3 fruit fly cellular contexts compared by ENCODE assay signal in the genomic region with DNA sequence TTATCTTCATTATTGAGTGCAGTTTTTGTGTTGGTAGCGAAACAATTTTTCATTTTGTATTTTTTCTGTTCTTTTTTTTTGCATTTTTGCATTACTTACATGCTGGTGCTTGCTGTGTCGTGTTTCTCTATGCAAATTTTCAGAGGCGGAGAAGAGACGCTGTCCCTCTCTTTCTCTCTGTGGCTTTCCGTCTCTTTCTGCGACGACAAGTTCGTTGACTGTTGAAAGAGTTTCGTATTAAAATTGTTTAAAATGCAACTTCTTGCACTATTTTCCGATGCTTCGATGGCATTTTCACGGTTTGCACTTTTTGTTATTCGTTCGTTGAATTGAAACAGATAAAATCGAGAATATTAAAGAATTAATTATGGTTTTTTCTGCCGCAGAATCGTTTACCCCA.
TF ChIP-seq lines count a peak whose summit lies in the region.

No protein-coding gene starts in this region.

TF ChIP-seq in whole organism, adult, 20 proteins besides CTCF, POLR2A, EP300 and RAD21:
- TF ChIP-seq pad (GFP tag; optimal IDR thresholded peaks at IDR 0.05; lab: Kevin White, UChicago) (no peak), tj (GFP tag; optimal IDR thresholded peaks at IDR 0.05; lab: Kevin White, UChicago) (peak; percentile 96)

TF ChIP-seq in whole organism, prepupa, 60 proteins besides CTCF, POLR2A, EP300 and RAD21:
- no peak for TF ChIP-seq CG6276 (GFP tag; optimal IDR thresholded peaks at IDR 0.05; lab: Kevin White, UChicago)
- no peak for TF ChIP-seq CG3032 (tag; optimal IDR thresholded peaks at IDR 0.05; lab: Kevin White, UChicago)
- TF ChIP-seq Smox (GFP tag; optimal IDR thresholded peaks at IDR 0.05; lab: Kevin White, UChicago) = no peak
- TF ChIP-seq Sox14 (GFP tag; optimal IDR thresholded peaks at IDR 0.05; lab: Kevin White, UChicago) = no peak
- peak; percentile 7 for TF ChIP-seq Eip78C (GFP tag; lab: Kevin White, UChicago)
- TF ChIP-seq ss (GFP tag; optimal IDR thresholded peaks at IDR 0.05; lab: Kevin White, UChicago) = peak in 1 of 2 experiments; percentile 55
- TF ChIP-seq CG31627 (GFP tag; optimal IDR thresholded peaks at IDR 0.05; lab: Kevin White, UChicago) = no peak

TF ChIP-seq in whole organism, pupa, 21 proteins besides CTCF, POLR2A, EP300 and RAD21:
- TF ChIP-seq gl (tag; optimal IDR thresholded peaks at IDR 0.05; lab: Kevin White, UChicago) (no peak), EcR (GFP tag; optimal IDR thresholded peaks at IDR 0.05; lab: Kevin White, UChicago) (peak; percentile 76)
